Worm (Caenorhabditis elegans): ENCODE data around the gene B0507.5.

The B0507.5 gene

DNA sequence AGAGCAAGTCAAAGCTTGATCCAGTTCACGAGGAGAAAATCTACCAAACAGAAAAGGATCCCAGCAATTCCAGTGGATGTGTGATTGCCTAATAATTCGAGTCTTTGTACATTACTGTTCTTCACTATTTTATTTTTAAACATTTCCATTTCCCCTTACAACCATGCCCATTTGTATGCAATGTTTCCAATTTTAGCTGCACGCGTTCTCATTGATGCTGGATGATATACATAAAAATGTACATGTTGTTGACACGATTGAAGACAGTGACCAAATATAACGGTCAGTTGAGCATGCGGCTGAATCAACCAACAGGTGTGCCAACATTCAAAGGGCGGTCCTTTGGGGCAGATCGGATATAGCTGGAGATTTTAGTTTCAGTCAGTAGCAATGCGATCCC is 22.8 kb downstream of the B0507.5 start, which contains the start of gene B0507.1:
Gene B0507.1, plus strand, starts transcription at position 301 of the 400 bp plus-strand sequence.
- no peak for TF ChIP-seq flt-1 (GFP tag; IDR thresholded peaks at IDR 0.05)
- TF ChIP-seq tra-4 (tag; optimal IDR thresholded peaks at IDR 0.05): no peak
- no peak for TF ChIP-seq tbx-11 (GFP tag; IDR thresholded peaks at IDR 0.05)

DNA sequence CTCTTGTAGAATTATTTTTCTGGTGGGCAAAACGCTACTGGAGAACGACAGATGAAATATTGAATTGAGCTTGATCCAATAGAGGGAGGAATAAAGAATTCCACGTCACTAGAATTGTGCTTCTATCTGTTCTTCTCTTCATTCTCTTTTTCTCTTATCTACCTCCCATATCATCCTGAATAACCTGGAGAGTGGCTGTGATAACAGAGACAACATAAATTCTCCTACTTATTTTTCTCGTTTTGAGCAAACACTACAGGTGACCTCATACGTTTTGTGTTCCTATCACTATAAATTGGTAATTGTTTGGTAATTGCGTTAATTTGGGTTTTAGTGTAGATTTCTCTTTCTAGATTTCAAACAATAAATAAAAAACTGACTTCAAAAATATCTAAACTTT is 27.7 kb downstream of the B0507.5 start:
- TF ChIP-seq aly-1 (tag; optimal IDR thresholded peaks at IDR 0.05) (no peak), scrt-1 (GFP tag; IDR thresholded peaks at IDR 0.05) (no peak), B0310.2 (tag; optimal IDR thresholded peaks at IDR 0.05) (no peak), hmg-4 (GFP tag; optimal IDR thresholded peaks at IDR 0.05) (no peak), hnd-1 (tag; optimal IDR thresholded peaks at IDR 0.05) (no peak), ceh-13 (GFP tag; optimal IDR thresholded peaks at IDR 0.05) (no peak), flt-1 (GFP tag; IDR thresholded peaks at IDR 0.05) (no peak), ets-7 (tag; optimal IDR thresholded peaks at IDR 0.05) (no peak)

DNA sequence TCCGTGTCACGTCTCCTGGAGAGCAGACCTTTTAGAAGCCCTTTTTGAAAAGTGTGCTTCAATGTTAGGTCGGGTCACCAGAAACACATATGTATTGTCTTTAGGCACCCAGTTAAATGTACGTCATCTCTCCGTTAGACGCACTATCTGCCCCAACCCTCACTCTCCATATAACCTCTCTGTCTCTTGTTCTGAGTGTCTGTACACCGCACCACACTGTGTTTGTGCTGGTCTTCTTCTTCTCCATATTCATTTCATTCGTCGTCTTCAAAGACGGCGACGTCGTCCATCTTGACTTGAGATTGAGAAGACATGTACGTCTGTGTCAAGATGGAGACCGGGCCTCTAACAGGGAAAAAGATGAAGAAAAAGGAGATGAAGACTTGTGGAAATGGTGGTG is 28.6 kb downstream of the B0507.5 start:
- TF ChIP-seq tbx-37 (GFP tag; conservative IDR thresholded peaks at IDR 0.05) (0 out of 2 replicates have a peak, but pooled peaks have one; percentile 10), hnd-1 (tag; optimal IDR thresholded peaks at IDR 0.05) (no peak), sea-1 (GFP tag; conservative IDR thresholded peaks at IDR 0.05) (no peak), scrt-1 (GFP tag; IDR thresholded peaks at IDR 0.05) (no peak)

DNA sequence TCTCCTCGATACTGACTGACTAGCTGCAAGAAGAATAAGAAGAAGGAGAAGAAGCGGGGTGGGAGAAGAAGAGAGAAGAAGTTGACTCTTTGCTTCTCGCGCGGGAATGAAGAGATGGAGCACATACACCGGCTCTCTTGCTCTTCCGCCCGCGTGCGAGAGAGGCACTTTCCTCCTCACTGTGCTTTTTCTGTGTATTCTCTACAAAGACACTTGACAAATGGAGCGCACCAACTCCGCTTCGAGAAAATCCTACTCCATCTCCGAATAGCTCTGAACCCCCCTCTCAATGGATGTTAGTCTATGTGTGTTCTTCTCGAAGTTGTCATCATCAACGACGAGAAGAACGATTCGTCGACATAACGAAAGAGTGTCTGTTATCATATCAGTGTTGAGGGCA is 31.0 kb downstream of the B0507.5 start:
- TF ChIP-seq hmg-4 (GFP tag; optimal IDR thresholded peaks at IDR 0.05) (peak; percentile 45), flt-1 (GFP tag; IDR thresholded peaks at IDR 0.05) (no peak), tbx-11 (GFP tag; IDR thresholded peaks at IDR 0.05) (no peak)

DNA sequence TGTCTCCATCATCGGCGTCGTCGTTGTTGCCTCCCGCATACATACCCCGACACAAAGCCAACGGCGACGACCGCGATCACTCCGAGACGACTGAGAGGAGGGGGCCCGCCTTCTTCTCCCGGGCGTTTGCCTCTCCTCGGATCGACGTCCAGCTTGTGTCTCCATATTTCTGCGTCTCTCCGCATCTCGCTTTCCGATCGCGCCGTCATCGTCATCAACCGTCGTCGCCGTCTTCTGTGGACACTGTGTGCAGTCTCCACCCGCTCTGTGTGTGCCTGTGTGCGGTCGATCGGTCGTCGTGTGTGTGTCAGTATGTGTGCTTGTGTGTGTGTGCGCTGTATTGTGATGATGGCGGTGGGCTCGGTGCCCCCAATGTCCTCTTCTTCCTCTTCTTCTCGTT is 32.0 kb downstream of the B0507.5 start:
- TF ChIP-seq aly-1 (tag; optimal IDR thresholded peaks at IDR 0.05) (peak; percentile 21), tbx-11 (GFP tag; IDR thresholded peaks at IDR 0.05) (no peak), B0310.2 (tag; optimal IDR thresholded peaks at IDR 0.05) (peak; percentile 47), ceh-36 (tag; optimal IDR thresholded peaks at IDR 0.05) (peak; percentile 59), scrt-1 (GFP tag; IDR thresholded peaks at IDR 0.05) (peak; percentile 59; the same call in 1 of the 2 replicates), sea-1 (GFP tag; conservative IDR thresholded peaks at IDR 0.05) (0 out of 2 replicates have a peak, but pooled peaks have one; percentile 52), F13C5.2 (tag; optimal IDR thresholded peaks at IDR 0.05) (peak; percentile 21), pes-1 (GFP tag; IDR thresholded peaks at IDR 0.05) (peak; percentile 50), ets-7 (tag; optimal IDR thresholded peaks at IDR 0.05) (no peak), hmg-4 (GFP tag; optimal IDR thresholded peaks at IDR 0.05) (peak; percentile 94)

DNA sequence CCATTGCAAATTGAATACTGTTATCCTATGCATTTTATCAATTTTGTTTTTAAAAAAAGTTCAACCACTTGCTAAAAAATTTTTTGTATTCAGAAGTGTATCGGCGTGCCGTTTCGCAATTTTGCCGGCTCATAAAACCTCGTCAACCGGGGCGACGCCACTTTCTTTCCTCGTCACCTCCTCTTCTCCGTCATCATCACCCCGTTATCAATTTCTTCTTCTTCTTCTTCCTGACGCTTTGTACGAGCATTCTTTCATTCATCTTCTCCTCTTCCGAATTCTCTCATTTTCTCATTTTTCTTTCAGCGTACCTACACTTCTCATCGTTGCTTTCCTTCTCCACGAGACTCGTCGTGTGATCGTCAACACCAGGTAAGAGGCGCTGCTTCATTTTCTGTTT is 32.8 kb downstream of the B0507.5 start, which contains the start of gene sup-37:
Gene sup-37, plus strand, starts transcription at position 301 of the 400 bp plus-strand sequence.
- TF ChIP-seq ama-1 (optimal IDR thresholded peaks at IDR 0.05): no peak

DNA sequence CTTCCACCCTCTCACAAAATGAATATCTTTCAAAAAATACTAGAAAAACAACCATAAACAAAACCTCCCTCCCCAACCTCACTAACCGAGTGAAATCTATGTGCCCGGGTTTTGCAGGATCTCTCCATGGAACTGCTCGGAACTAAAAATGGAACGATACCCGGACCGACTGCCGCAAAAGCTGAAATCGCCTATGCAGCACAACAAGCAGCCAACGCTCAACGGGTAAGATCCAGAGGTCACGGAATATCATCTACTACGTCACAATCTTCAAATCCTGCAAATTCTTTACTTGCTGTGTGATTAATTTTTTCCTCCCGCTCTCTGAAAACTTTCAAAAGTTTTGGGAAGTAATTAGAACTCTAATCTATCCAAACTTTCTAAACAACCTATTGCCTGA is 35.9 kb downstream of the B0507.5 start:
- TF ChIP-seq hnd-1 (tag; optimal IDR thresholded peaks at IDR 0.05): no peak

DNA sequence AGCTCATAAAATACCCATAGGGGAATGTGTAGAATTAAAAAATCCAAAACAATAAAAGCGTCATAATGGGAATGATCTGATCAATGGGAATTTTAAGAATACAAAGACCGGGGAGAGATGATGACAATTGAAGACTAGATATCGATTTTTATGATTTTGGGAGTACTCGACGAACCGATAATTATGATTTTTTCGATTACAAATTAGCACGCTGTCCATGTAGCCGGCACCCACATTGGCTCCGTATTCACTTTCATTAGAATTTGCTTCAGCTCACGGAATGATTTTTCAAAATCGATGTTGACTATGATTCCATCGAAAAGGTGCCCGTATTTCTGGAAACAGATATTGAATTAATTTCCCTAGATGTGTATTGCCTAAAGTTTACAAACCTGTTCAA is 39.3 kb downstream of the B0507.5 start:
- TF ChIP-seq ama-1 (optimal IDR thresholded peaks at IDR 0.05) (peak; percentile 55), sea-1 (GFP tag; conservative IDR thresholded peaks at IDR 0.05) (no peak), pes-1 (GFP tag; IDR thresholded peaks at IDR 0.05) (no peak)

DNA sequence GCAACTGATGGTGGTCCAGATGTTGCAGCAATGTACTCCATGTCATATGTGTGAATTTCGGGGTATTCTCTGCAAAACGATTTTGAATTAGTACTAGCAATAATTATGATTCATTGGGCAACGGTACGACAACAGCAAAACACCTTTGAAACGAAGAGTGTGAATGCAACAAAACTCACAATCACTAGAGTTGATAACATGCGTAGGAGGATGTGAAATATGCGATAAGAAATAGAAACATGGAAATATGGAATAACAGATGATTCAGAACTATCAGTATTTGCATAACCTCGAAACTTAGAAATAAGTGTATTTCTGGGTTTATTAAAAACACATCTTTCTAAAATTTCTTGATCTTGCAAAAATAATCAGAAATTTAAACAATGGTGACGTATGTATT is 42.0 kb downstream of the B0507.5 start:
- no peak for TF ChIP-seq hmg-4 (GFP tag; optimal IDR thresholded peaks at IDR 0.05)
- no peak for TF ChIP-seq ceh-13 (GFP tag; optimal IDR thresholded peaks at IDR 0.05)
- TF ChIP-seq tbx-37 (GFP tag; conservative IDR thresholded peaks at IDR 0.05): no peak
- no peak for TF ChIP-seq tra-4 (tag; optimal IDR thresholded peaks at IDR 0.05)
- no peak for TF ChIP-seq ama-1 (optimal IDR thresholded peaks at IDR 0.05)
- no peak for TF ChIP-seq hnd-1 (tag; optimal IDR thresholded peaks at IDR 0.05)
- TF ChIP-seq B0310.2 (tag; optimal IDR thresholded peaks at IDR 0.05): no peak
- no peak for TF ChIP-seq sea-1 (GFP tag; conservative IDR thresholded peaks at IDR 0.05)
- TF ChIP-seq scrt-1 (GFP tag; IDR thresholded peaks at IDR 0.05): no peak
- no peak for TF ChIP-seq aly-1 (tag; optimal IDR thresholded peaks at IDR 0.05)
- TF ChIP-seq hmbx-1 (tag; optimal IDR thresholded peaks at IDR 0.05): no peak
- no peak for TF ChIP-seq tbx-11 (GFP tag; IDR thresholded peaks at IDR 0.05)
- TF ChIP-seq pes-1 (GFP tag; IDR thresholded peaks at IDR 0.05): no peak

DNA sequence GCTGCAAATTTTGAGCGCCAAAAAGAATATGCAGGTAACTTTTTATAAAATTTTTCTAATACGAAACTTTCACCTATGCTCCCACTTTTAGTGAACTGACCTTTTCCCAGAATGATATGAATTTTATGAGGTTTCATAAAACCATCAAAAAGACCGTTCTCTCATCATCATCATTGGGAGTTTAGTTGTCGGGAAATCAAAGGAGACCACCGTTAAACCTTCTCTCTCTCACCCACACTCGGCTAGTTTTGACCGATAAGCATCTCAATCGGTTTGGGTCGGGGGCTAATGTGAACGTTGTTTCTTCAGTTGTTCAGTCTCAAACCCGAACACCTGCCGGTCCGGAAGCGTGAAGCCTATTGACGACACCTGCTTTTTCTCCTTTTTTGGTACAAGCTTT is 42.8 kb downstream of the B0507.5 start:
- TF ChIP-seq tra-4 (tag; optimal IDR thresholded peaks at IDR 0.05) (no peak), B0310.2 (tag; optimal IDR thresholded peaks at IDR 0.05) (no peak), ceh-36 (tag; optimal IDR thresholded peaks at IDR 0.05) (no peak), sea-1 (GFP tag; conservative IDR thresholded peaks at IDR 0.05) (no peak), aly-1 (tag; optimal IDR thresholded peaks at IDR 0.05) (no peak), tbx-11 (GFP tag; IDR thresholded peaks at IDR 0.05) (no peak), F13C5.2 (tag; optimal IDR thresholded peaks at IDR 0.05) (no peak), tbx-37 (GFP tag; conservative IDR thresholded peaks at IDR 0.05) (no peak), hmbx-1 (tag; optimal IDR thresholded peaks at IDR 0.05) (no peak), hmg-4 (GFP tag; optimal IDR thresholded peaks at IDR 0.05) (no peak), ceh-13 (GFP tag; optimal IDR thresholded peaks at IDR 0.05) (no peak), ets-7 (tag; optimal IDR thresholded peaks at IDR 0.05) (no peak)

All from whole organism, early embryonic.